Fruit fly (Drosophila melanogaster) whole organism, prepupa: Measurements from ENCODE around the gene GABA-B-R2.

ENCODE experiments used
- CG3032 ChIP-seq: fragments of 200-800 bp; optimal IDR thresholded peaks from 2 replicates; lab custom pipeline; 2019; ENCODE audit warnings: missing biosample characterization, mild to moderate bottlenecking, missing genetic modification characterization, moderate library complexity
- CG3919 ChIP-seq: fragments of 200-800 bp; sonication (Bioruptor generic); optimal IDR thresholded peaks from 3 replicates; lab custom pipeline; 2016; ENCODE audit warnings: missing biosample characterization, missing genetic modification characterization
- CG6792 ChIP-seq: fragments of 200-800 bp; sonication (Bioruptor generic); optimal IDR thresholded peaks from 3 replicates; lab custom pipeline; 2016; ENCODE audit warnings: missing biosample characterization, missing genetic modification characterization
- CG8319 ChIP-seq: fragments of 200-800 bp; sonication (Bioruptor generic); optimal IDR thresholded peaks from 3 replicates; lab custom pipeline; 2016; ENCODE audit warnings: missing biosample characterization, missing genetic modification characterization
- Eip78C ChIP-seq: fragments of 200-800 bp; sonication (Bioruptor generic); peaks from one replicate; lab custom pipeline; 2016; ENCODE audit warnings: missing biosample characterization, missing genetic modification characterization
- Hr39 ChIP-seq: fragments of 200-800 bp; sonication (Bioruptor generic); optimal IDR thresholded peaks from 2 replicates; lab custom pipeline; 2016; ENCODE audit warnings: missing biosample characterization, missing genetic modification characterization
- Sox102F ChIP-seq: fragments of 200-800 bp; sonication (Bioruptor generic); optimal IDR thresholded peaks from 2 replicates; lab custom pipeline; 2016; ENCODE audit warnings: missing biosample characterization, mild to moderate bottlenecking, missing genetic modification characterization
- dsx ChIP-seq: fragments of 200-800 bp; optimal IDR thresholded peaks from 3 replicates; lab custom pipeline; 2019; ENCODE audit warnings: missing biosample characterization, mild to moderate bottlenecking, missing genetic modification characterization, moderate library complexity; ENCODE audit not compliant: poor library complexity, severe bottlenecking
- fd85E ChIP-seq: fragments of 200-800 bp; sonication (Bioruptor generic); optimal IDR thresholded peaks from 3 replicates; lab custom pipeline; 2016; ENCODE audit warnings: missing biosample characterization, missing genetic modification characterization
- pdm3 ChIP-seq: fragments of 200-800 bp; sonication (Bioruptor generic); optimal IDR thresholded peaks from 3 replicates; lab custom pipeline; 2016; ENCODE audit warnings: missing biosample characterization, missing genetic modification characterization

dm6 chr3R:21780086-21780485, 4.4 kb upstream of the GABA-B-R2 start:
- TF ChIP-seq CG3919 (GFP tag; lab: Kevin White, UChicago) (no peak), CG8319 (no peak), Sox102F (no peak), pdm3 (GFP tag; lab: Kevin White, UChicago) (no peak), dsx (peak; percentile 79), CG3032 (no peak), Eip78C (no peak), fd85E (no peak), Hr39 (no peak), CG6792 (GFP tag; lab: Kevin White, UChicago) (no peak)
